Fruit fly (Drosophila melanogaster): ENCODE data around the gene Pnn.

DNA sequence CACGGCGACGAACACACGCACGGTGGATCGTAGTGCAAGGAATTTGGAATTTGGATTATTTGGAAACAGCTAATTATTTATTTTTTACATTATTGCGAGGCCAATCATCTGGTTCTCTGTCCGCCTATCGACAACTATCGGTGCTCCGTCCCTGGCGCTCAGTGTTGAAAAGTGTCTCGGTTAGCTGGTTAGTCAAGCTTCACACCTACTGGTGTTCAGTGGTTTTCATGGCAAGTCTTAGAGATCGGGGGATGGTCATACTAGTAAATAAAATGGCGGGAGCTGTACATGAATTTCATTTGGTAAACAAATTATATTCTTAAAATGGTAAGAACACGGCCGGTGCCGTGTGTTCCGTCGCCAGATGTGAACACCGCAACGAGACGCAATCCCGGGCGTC, 29.8 kb upstream of the Pnn start, which contains the start of the genes trbd and dmt:
- no peak for TF ChIP-seq Hr96 (GFP tag; optimal IDR thresholded peaks at IDR 0.05)
- peak; percentile 26 for TF ChIP-seq CG11617 (GFP tag; optimal IDR thresholded peaks at IDR 0.05)
- TF ChIP-seq kay (GFP tag; ENCODE audit: borderline replicate concordance) = no peak
- no peak for TF ChIP-seq CG33017 (tag; optimal IDR thresholded peaks at IDR 0.05)
- no peak for TF ChIP-seq toe (GFP tag; optimal IDR thresholded peaks at IDR 0.05)
- TF ChIP-seq CG7045 (GFP tag; optimal IDR thresholded peaks at IDR 0.05) = no peak
- TF ChIP-seq CG7101 (tag; optimal IDR thresholded peaks at IDR 0.05) = peak; percentile 68
- TF ChIP-seq CG5204 (GFP tag; optimal IDR thresholded peaks at IDR 0.05) = no peak
- peak; percentile 58 for TF ChIP-seq ovo (GFP tag; optimal IDR thresholded peaks at IDR 0.05)
- peak; percentile 14 for TF ChIP-seq CG12768 (GFP tag; optimal IDR thresholded peaks at IDR 0.05)
- TF ChIP-seq cnc (optimal IDR thresholded peaks at IDR 0.05) = no peak
- peak; percentile 4 for TF ChIP-seq cic (GFP tag; optimal IDR thresholded peaks at IDR 0.05)
- peak; percentile 81 for TF ChIP-seq CG1620 (GFP tag; optimal IDR thresholded peaks at IDR 0.05)
